Worm (Caenorhabditis elegans) whole organism, L4 larva: ENCODE data around the gene F46G11.6.
A peak's percentile ranks its signal among the peaks of the same experiment; 100 is the strongest.

Experiments used
- F10B5.3 ChIP-seq: sonication (generic microtip); optimal IDR thresholded peaks from 2 replicates; lab custom pipeline; 2016; ENCODE audit warnings: mild to moderate bottlenecking, missing genetic modification characterization, missing compliant biosample characterization
- F26F4.8 ChIP-seq: fragments of 200-800 bp; sonication (Bioruptor generic); conservative IDR thresholded peaks from 2 replicates; pipeline ENCODE4 v1.3.6; 2022; ENCODE audit warnings: missing genetic modification characterization, missing compliant biosample characterization
- F37D6.2 ChIP-seq: sonication (generic microtip); optimal IDR thresholded peaks from 2 replicates; lab custom pipeline; 2016; ENCODE audit warnings: mild to moderate bottlenecking, missing genetic modification characterization, missing compliant biosample characterization
- F49E8.2 ChIP-seq: sonication (generic microtip); optimal IDR thresholded peaks from 2 replicates; lab custom pipeline; 2016; ENCODE audit warnings: missing compliant biosample characterization, mild to moderate bottlenecking, missing genetic modification characterization, borderline replicate concordance
- R02D3.7 ChIP-seq: fragments of 150-350 bp; sonication (generic microtip); optimal IDR thresholded peaks from 3 replicates; lab custom pipeline; 2014; ENCODE audit warnings: missing biosample characterization, missing genetic modification characterization
- T20F7.1 ChIP-seq: fragments of 200-800 bp; sonication (Bioruptor generic); optimal IDR thresholded peaks from 2 replicates; lab custom pipeline; 2018; ENCODE audit warnings: mild to moderate bottlenecking, missing genetic modification characterization, missing compliant biosample characterization
- Y105C5A.15 ChIP-seq: fragments of 200-800 bp; sonication (Bioruptor generic); IDR thresholded peaks from 2 replicates; pipeline ENCODE4 v1.3.6; 2022; ENCODE audit warnings: missing genetic modification characterization, missing compliant biosample characterization
- Y75B8A.6 ChIP-seq: fragments of 200-800 bp; sonication (Bioruptor generic); IDR thresholded peaks from 2 replicates; pipeline ENCODE4 v1.3.6; 2022; ENCODE audit warnings: missing genetic modification reagents, missing genetic modification characterization, missing compliant biosample characterization
- aha-1 ChIP-seq: fragments of 150-350 bp; peaks from one replicate; lab custom pipeline; 2014; ENCODE audit warnings: missing biosample characterization, missing genetic modification characterization
- ama-1 ChIP-seq: fragments of 150-350 bp; optimal IDR thresholded peaks from 2 replicates; lab custom pipeline; 2014; ENCODE audit warnings: inconsistent platforms, mixed read lengths
- arid-1 ChIP-seq: fragments of 200-800 bp; sonication (Bioruptor generic); conservative IDR thresholded peaks from 2 replicates; pipeline ENCODE4 v1.3.6; 2022; ENCODE audit warnings: missing genetic modification reagents, missing genetic modification characterization, missing compliant biosample characterization
- ceh-44 ChIP-seq: fragments of 200-800 bp; sonication (Bioruptor generic); IDR thresholded peaks from 2 replicates; pipeline ENCODE4 v1.3.6; 2022; ENCODE audit warnings: missing genetic modification reagents, missing genetic modification characterization, missing compliant biosample characterization
- cey-2 ChIP-seq: sonication (generic microtip); optimal IDR thresholded peaks from 3 replicates; lab custom pipeline; 2017; ENCODE audit warnings: missing genetic modification characterization, mild to moderate bottlenecking, missing compliant biosample characterization, antibody characterized with exemption, borderline replicate concordance; ENCODE audit not compliant: insufficient read depth
- ctbp-1 ChIP-seq: fragments of 200-800 bp; sonication (Bioruptor generic); IDR thresholded peaks from 2 replicates; pipeline ENCODE4 v1.3.6; 2022; ENCODE audit warnings: missing genetic modification reagents, missing genetic modification characterization, missing compliant biosample characterization
- daf-16 ChIP-seq, 3 experiments: sonication (generic microtip); optimal IDR thresholded peaks; 2 replicates each; lab custom pipeline; 2016 to 2017; ENCODE audit warnings: missing genetic modification characterization in 3 of 3, missing genetic modification reagents in 3 of 3, mild to moderate bottlenecking in 2 of 3, missing compliant biosample characterization in 2 of 3, missing biosample characterization in 1 of 3, moderate library complexity in 1 of 3
- daf-19 ChIP-seq: fragments of 200-800 bp; sonication (Bioruptor generic); conservative IDR thresholded peaks from 2 replicates; pipeline ENCODE4 v1.3.6; 2022; ENCODE audit warnings: missing genetic modification characterization, missing compliant biosample characterization
- daf-8 ChIP-seq: fragments of 200-800 bp; sonication (Bioruptor generic); IDR thresholded peaks from 2 replicates; pipeline ENCODE4 v1.3.6; 2022; ENCODE audit warnings: missing genetic modification characterization, missing compliant biosample characterization
- dmd-9 ChIP-seq: fragments of 200-800 bp; sonication (Bioruptor generic); IDR thresholded peaks from 2 replicates; pipeline ENCODE4 v1.3.6; 2022; ENCODE audit warnings: missing genetic modification reagents, missing genetic modification characterization, missing compliant biosample characterization
- dve-1 ChIP-seq: sonication (generic microtip); optimal IDR thresholded peaks from 2 replicates; lab custom pipeline; 2017; ENCODE audit warnings: antibody characterized with exemption, mild to moderate bottlenecking, missing genetic modification characterization, missing compliant biosample characterization; ENCODE audit not compliant: insufficient read depth
- fkh-10 ChIP-seq: fragments of 150-350 bp; optimal IDR thresholded peaks from 2 replicates; lab custom pipeline; 2014; ENCODE audit warnings: missing biosample characterization, missing genetic modification reagents, missing genetic modification characterization
- hif-1 ChIP-seq, 2 experiments: sonication (generic microtip); optimal IDR thresholded peaks; 2 replicates each; lab custom pipeline; 2016 to 2017; ENCODE audit warnings: missing compliant biosample characterization in 2 of 2, missing genetic modification characterization in 2 of 2, missing genetic modification reagents in 2 of 2, missing genotype in 2 of 2, mild to moderate bottlenecking in 1 of 2
- hlh-30 ChIP-seq: sonication (generic microtip); optimal IDR thresholded peaks from 2 replicates; lab custom pipeline; 2017; ENCODE audit warnings: antibody characterized with exemption, mild to moderate bottlenecking, missing genetic modification characterization, missing compliant biosample characterization; ENCODE audit not compliant: insufficient read depth
- hmg-1.1 ChIP-seq: fragments of 200-800 bp; sonication (Bioruptor generic); IDR thresholded peaks from 2 replicates; pipeline ENCODE4 v1.3.6; 2022; ENCODE audit warnings: missing genetic modification reagents, missing genetic modification characterization, missing compliant biosample characterization
- lin-1 ChIP-seq: fragments of 200-800 bp; sonication (Bioruptor generic); IDR thresholded peaks from 2 replicates; pipeline ENCODE4 v1.3.6; 2022; ENCODE audit warnings: missing genetic modification reagents, missing genetic modification characterization, missing compliant biosample characterization
- lin-15B ChIP-seq: fragments of 150-350 bp; sonication (generic microtip); optimal IDR thresholded peaks from 3 replicates; lab custom pipeline; 2014; ENCODE audit warnings: missing biosample characterization, missing genetic modification characterization
- lsy-2 ChIP-seq, 2 experiments: fragments of 150-350 bp in 1 of 2; sonication (generic microtip) in 1 of 2; optimal IDR thresholded peaks; 2 replicates each; lab custom pipeline; 2014 to 2017; ENCODE audit warnings: missing biosample characterization in 2 of 2, missing genetic modification characterization in 2 of 2
- mxl-2 ChIP-seq: fragments of 200-800 bp; sonication (Bioruptor generic); conservative IDR thresholded peaks from 2 replicates; pipeline ENCODE4 v1.3.6; 2022; ENCODE audit warnings: missing genetic modification reagents, missing genetic modification characterization, missing compliant biosample characterization
- nhr-10 ChIP-seq: fragments of 150-350 bp; optimal IDR thresholded peaks from 2 replicates; lab custom pipeline; 2014; ENCODE audit warnings: missing biosample characterization, missing genetic modification characterization
- nhr-11 ChIP-seq: fragments of 150-350 bp; optimal IDR thresholded peaks from 2 replicates; lab custom pipeline; 2014; ENCODE audit warnings: missing biosample characterization, missing genetic modification characterization
- nhr-111 ChIP-seq: fragments of 200-800 bp; sonication (Bioruptor generic); optimal IDR thresholded peaks from 2 replicates; lab custom pipeline; 2018; ENCODE audit warnings: mild to moderate bottlenecking, missing genetic modification characterization, missing compliant biosample characterization
- nhr-28 ChIP-seq: fragments of 150-350 bp; optimal IDR thresholded peaks from 2 replicates; lab custom pipeline; 2014; ENCODE audit warnings: missing biosample characterization, missing genetic modification characterization
- nhr-42 ChIP-seq: fragments of 200-800 bp; sonication (Bioruptor generic); IDR thresholded peaks from 2 replicates; pipeline ENCODE4 v1.3.6; 2022; ENCODE audit warnings: missing genetic modification characterization, missing compliant biosample characterization
- nhr-77 ChIP-seq: fragments of 150-350 bp; optimal IDR thresholded peaks from 2 replicates; lab custom pipeline; 2014; ENCODE audit warnings: missing biosample characterization, missing genetic modification characterization
- php-3 ChIP-seq: fragments of 200-800 bp; sonication (Bioruptor generic); IDR thresholded peaks from 2 replicates; pipeline ENCODE4 v1.3.6; 2022; ENCODE audit warnings: missing genetic modification reagents, missing genetic modification characterization, missing compliant biosample characterization
- pqm-1 ChIP-seq: sonication (generic microtip); optimal IDR thresholded peaks from 2 replicates; lab custom pipeline; 2017; ENCODE audit warnings: missing biosample characterization, missing genetic modification characterization
- rbr-2 ChIP-seq: sonication (generic microtip); optimal IDR thresholded peaks from 2 replicates; lab custom pipeline; 2016; ENCODE audit warnings: missing genotype, missing genetic modification characterization, missing compliant biosample characterization
- saeg-2 ChIP-seq: fragments of 200-800 bp; sonication (Bioruptor generic); IDR thresholded peaks from 2 replicates; pipeline ENCODE4 v1.3.6; 2022; ENCODE audit warnings: missing genetic modification reagents, missing genetic modification characterization, missing compliant biosample characterization
- set-16 ChIP-seq: fragments of 200-800 bp; sonication (Bioruptor generic); IDR thresholded peaks from 2 replicates; pipeline ENCODE4 v1.3.6; 2022; ENCODE audit warnings: missing genetic modification reagents, missing genetic modification characterization, missing compliant biosample characterization
- skn-1 ChIP-seq: fragments of 150-350 bp; optimal IDR thresholded peaks from 2 replicates; lab custom pipeline; 2014; ENCODE audit warnings: missing biosample characterization, missing genetic modification characterization
- snpc-4 ChIP-seq: fragments of 150-350 bp; optimal IDR thresholded peaks from 2 replicates; lab custom pipeline; 2014; ENCODE audit warnings: missing biosample characterization, missing genetic modification characterization
- unc-39 ChIP-seq: sonication (generic microtip); optimal IDR thresholded peaks from 2 replicates; lab custom pipeline; 2017; ENCODE audit warnings: missing biosample characterization, missing genetic modification characterization
- unc-62 ChIP-seq, 3 experiments: fragments of 150-350 bp in 1 of 3; sonication (generic microtip); optimal IDR thresholded peaks in 2 of 3; peaks in 1 of 3; 1 replicate in 1 of 3; 2 replicates in 2 of 3; lab custom pipeline; 2014 to 2017; ENCODE audit warnings: missing biosample characterization in 3 of 3, missing genetic modification characterization in 3 of 3, missing genetic modification reagents in 3 of 3, missing genotype in 1 of 3
- vab-7 ChIP-seq: fragments of 200-800 bp; sonication (Bioruptor generic); IDR thresholded peaks from 2 replicates; pipeline ENCODE4 v1.3.6; 2022; ENCODE audit warnings: missing genetic modification reagents, missing genetic modification characterization, missing compliant biosample characterization
- zag-1 ChIP-seq: fragments of 150-350 bp; optimal IDR thresholded peaks from 2 replicates; lab custom pipeline; 2014; ENCODE audit warnings: missing biosample characterization, missing genetic modification characterization
- zip-11 ChIP-seq: fragments of 200-800 bp; sonication (Bioruptor generic); IDR thresholded peaks from 2 replicates; pipeline ENCODE4 v1.3.6; 2022; ENCODE audit warnings: missing genetic modification characterization, missing compliant biosample characterization
- ztf-11 ChIP-seq: fragments of 150-350 bp; optimal IDR thresholded peaks from 2 replicates; lab custom pipeline; 2014; ENCODE audit warnings: missing biosample characterization, missing genetic modification characterization
- ztf-7 ChIP-seq: fragments of 150-350 bp; optimal IDR thresholded peaks from 2 replicates; lab custom pipeline; 2014; ENCODE audit warnings: missing biosample characterization, missing genetic modification characterization

The F46G11.6 gene

DNA sequence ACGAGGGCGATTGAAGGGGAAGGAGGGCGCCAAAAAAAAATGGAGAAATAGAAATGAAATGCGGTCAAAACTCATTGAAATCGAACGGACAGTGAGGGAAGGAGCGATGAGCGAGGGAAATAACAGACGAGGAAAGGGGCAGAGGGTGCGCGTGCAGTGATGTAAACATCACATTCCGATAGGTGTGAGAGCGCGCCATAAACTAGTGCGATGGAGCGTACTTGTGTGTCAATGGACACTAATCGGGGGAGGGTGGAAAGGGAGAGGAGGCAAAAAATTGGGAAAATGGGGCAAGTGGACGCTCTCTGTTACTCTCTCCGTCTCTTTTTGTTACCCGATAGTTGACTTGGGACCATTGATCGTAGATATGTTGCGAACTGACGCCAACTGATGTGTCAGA, 22.4 kb upstream of the F46G11.6 start (continued):
- TF ChIP-seq nhr-10 (no peak), nhr-111 (GFP tag; lab: Kevin White, UChicago) (no peak), unc-62 (GFP tag; optimal IDR thresholded peaks at IDR 0.05 in 1 of 2; lab: Kevin White, UChicago) (peak in 1 of 2 experiments; percentile 28), unc-62 (tag; optimal IDR thresholded peaks at IDR 0.05; lab: Kevin White, UChicago) (no peak), vab-7 (GFP tag; lab: Robert Waterston, UW) (0 out of 2 replicates have a peak, but pooled peaks have one; percentile 23), php-3 (GFP tag; lab: Robert Waterston, UW) (0 out of 2 replicates have a peak, but pooled peaks have one; percentile 49), lsy-2 (tag; optimal IDR thresholded peaks at IDR 0.05; lab: Kevin White, UChicago) (peak in 1 of 2 experiments; percentile 35), zip-11 (GFP tag; lab: Robert Waterston, UW) (no peak), arid-1 (GFP tag; lab: Robert Waterston, UW) (no peak), daf-16 (GFP tag; optimal IDR thresholded peaks at IDR 0.05; lab: Kevin White, UChicago) (peak in 1 of 2 experiments; percentile 56), daf-16 (tag; optimal IDR thresholded peaks at IDR 0.05; lab: Kevin White, UChicago) (peak; percentile 86), F37D6.2 (tag; lab: Kevin White, UChicago) (peak; percentile 5), nhr-77 (tag; lab: Kevin White, UChicago) (peak; percentile 9), hlh-30 (tag; lab: Kevin White, UChicago) (peak; percentile 82), nhr-28 (peak; percentile 67), ctbp-1 (GFP tag; lab: Robert Waterston, UW) (peak; percentile 54; the same call in 1 of the 2 replicates)

ce11 chrX:5764739-5765138, 21.6 kb upstream of the F46G11.6 start:
- no peak for TF ChIP-seq fkh-10 (GFP tag; lab: Kevin White, UChicago)
- TF ChIP-seq dve-1 (tag; lab: Kevin White, UChicago): peak; percentile 8
- no peak for TF ChIP-seq R02D3.7 (tag; lab: Kevin White, UChicago)
- TF ChIP-seq zag-1: no peak
- TF ChIP-seq saeg-2 (GFP tag; lab: Robert Waterston, UW): no peak
- no peak for TF ChIP-seq nhr-42 (GFP tag; lab: Robert Waterston, UW)
- no peak for TF ChIP-seq ztf-11
- TF ChIP-seq unc-62 (GFP tag; optimal IDR thresholded peaks at IDR 0.05 in 1 of 2; lab: Kevin White, UChicago): peak in 1 of 2 experiments; percentile 82
- no peak for TF ChIP-seq unc-62 (tag; optimal IDR thresholded peaks at IDR 0.05; lab: Kevin White, UChicago)
- TF ChIP-seq set-16 (GFP tag; lab: Robert Waterston, UW): no peak
- no peak for TF ChIP-seq nhr-11
- TF ChIP-seq ztf-7 (tag; lab: Kevin White, UChicago): no peak
- TF ChIP-seq skn-1 (tag; lab: Kevin White, UChicago): no peak
- TF ChIP-seq mxl-2 (GFP tag; lab: Robert Waterston, UW): no peak
- no peak for TF ChIP-seq unc-39
- TF ChIP-seq F37D6.2 (tag; lab: Kevin White, UChicago): no peak
- no peak for TF ChIP-seq arid-1 (GFP tag; lab: Robert Waterston, UW)
- no peak for TF ChIP-seq lin-1 (GFP tag; lab: Robert Waterston, UW)
- no peak for TF ChIP-seq aha-1
- TF ChIP-seq F26F4.8 (GFP tag; lab: Robert Waterston, UW): no peak
- TF ChIP-seq cey-2: no peak
- 0 out of 2 replicates have a peak, but pooled peaks have one; percentile 51 for TF ChIP-seq hmg-1.1 (GFP tag; lab: Robert Waterston, UW)
- TF ChIP-seq daf-8: no peak
- TF ChIP-seq lin-15B (tag; lab: Kevin White, UChicago): no peak
- no peak for TF ChIP-seq snpc-4 (tag; lab: Kevin White, UChicago)
- TF ChIP-seq rbr-2: peak; percentile 14
- TF ChIP-seq dmd-9 (GFP tag; lab: Robert Waterston, UW): no peak
- no peak for TF ChIP-seq ama-1 (lab: Kevin White, UChicago)

- TF ChIP-seq pqm-1 (tag; lab: Kevin White, UChicago) (no peak), skn-1 (tag; lab: Kevin White, UChicago) (no peak), F26F4.8 (GFP tag; lab: Robert Waterston, UW) (no peak), hif-1 (tag; optimal IDR thresholded peaks at IDR 0.05; lab: Kevin White, UChicago) (no peak), zip-11 (GFP tag; lab: Robert Waterston, UW) (no peak), ceh-44 (no peak), daf-19 (no peak), Y105C5A.15 (GFP tag; lab: Robert Waterston, UW) (no peak), Y75B8A.6 (no peak), F10B5.3 (tag; lab: Kevin White, UChicago) (no peak), F49E8.2 (no peak), vab-7 (GFP tag; lab: Robert Waterston, UW) (no peak), T20F7.1 (GFP tag; lab: Kevin White, UChicago) (no peak), nhr-77 (tag; lab: Kevin White, UChicago) (no peak), fkh-10 (GFP tag; lab: Kevin White, UChicago) (no peak)
Observed at ce11 chrX:5770648-5771047, 15.6 kb upstream of the F46G11.6 start, which contains the start of gene C54H2.4. C54H2.4 (minus strand) TSS chrX:5770748.
